Worm (Caenorhabditis elegans): ENCODE data around the gene cng-1.

Gene cng-1

ce11 chrV:15011560-15011959 lies 19.7 kb downstream of the cng-1 start, which contains the start of gene nmr-2:
Gene nmr-2, minus strand, starts transcription at chrV:15011660.
- TF ChIP-seq nhr-84 (tag; optimal IDR thresholded peaks at IDR 0.05) = no peak

- TF ChIP-seq skn-1 (tag; optimal IDR thresholded peaks at IDR 0.05) = no peak
These were observed 26.5 kb downstream of the cng-1 start, which contains the start of gene hrde-2 for ce11 chrV:15004800-15005199. Gene hrde-2, plus strand, starts transcription at chrV:15005100.

DNA sequence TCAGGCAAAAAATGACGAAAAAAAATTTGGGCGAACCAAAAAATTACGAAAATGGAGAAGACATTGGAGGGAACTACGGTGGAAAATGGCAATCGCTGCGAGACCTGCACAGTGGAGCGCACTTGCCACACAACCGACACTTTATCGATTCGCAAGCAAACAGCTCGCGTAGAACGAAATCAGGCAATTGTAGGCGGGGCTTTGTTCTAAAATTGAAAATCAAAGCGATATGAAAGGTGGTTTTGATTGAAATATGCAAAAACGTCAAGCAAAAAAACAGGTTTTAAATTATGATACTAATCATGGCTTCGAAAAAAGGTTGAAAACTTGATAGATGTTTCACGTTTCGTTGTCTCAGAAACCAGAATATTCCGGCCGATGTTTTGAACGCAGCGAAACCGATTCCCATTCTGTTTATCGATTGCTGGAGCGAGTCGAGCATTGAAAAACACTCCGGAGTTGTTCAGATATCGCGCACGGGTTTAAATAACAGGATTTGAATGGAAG lies 29.0 kb downstream of the cng-1 start, which contains the start of the genes fib-1 and mut-15:
Gene fib-1 (minus strand): TSS at position 40 of the 507 bp plus-strand sequence.
Gene mut-15 (plus strand): TSS at position 360 of the 507 bp plus-strand sequence.
- TF ChIP-seq mdl-1 (tag; optimal IDR thresholded peaks at IDR 0.05) = peak in 1 of 2 experiments; percentile 81
- TF ChIP-seq nhr-237 (tag; optimal IDR thresholded peaks at IDR 0.05) = peak; percentile 53
- TF ChIP-seq sptf-1 (tag; optimal IDR thresholded peaks at IDR 0.05) = no peak
- TF ChIP-seq unc-98 (GFP tag; IDR thresholded peaks at IDR 0.05) = peak; percentile 70
- TF ChIP-seq F16B12.6 (tag; optimal IDR thresholded peaks at IDR 0.05) = peak; percentile 57
- TF ChIP-seq nhr-19 (GFP tag; conservative IDR thresholded peaks at IDR 0.05) = peak; percentile 92
- peak; percentile 6 for TF ChIP-seq ama-1 (optimal IDR thresholded peaks at IDR 0.05)
- no peak for TF ChIP-seq C34B4.2 (tag; optimal IDR thresholded peaks at IDR 0.05)
- no peak for TF ChIP-seq hlh-4 (tag; optimal IDR thresholded peaks at IDR 0.05)
- TF ChIP-seq dpl-1 (GFP tag; optimal IDR thresholded peaks at IDR 0.05) = peak; percentile 85 to 87 (median 85)
- peak in 4 of 6 experiments; percentile 45 to 85 (median 66) for TF ChIP-seq elt-3 (tag; optimal IDR thresholded peaks at IDR 0.05)
- TF ChIP-seq nhr-28 (tag; optimal IDR thresholded peaks at IDR 0.05) = no peak
- TF ChIP-seq pqm-1 (tag; optimal IDR thresholded peaks at IDR 0.05) = no peak
- peak; percentile 71 for TF ChIP-seq pag-3 (tag; optimal IDR thresholded peaks at IDR 0.05; ENCODE audit: borderline replicate concordance, insufficient read depth)
- peak; percentile 96 for TF ChIP-seq nhr-85 (tag)
- no peak for TF ChIP-seq unc-30 (tag; optimal IDR thresholded peaks at IDR 0.05)
- TF ChIP-seq unc-86 (tag; optimal IDR thresholded peaks at IDR 0.05) = peak; percentile 88
- TF ChIP-seq swsn-7 (tag; optimal IDR thresholded peaks at IDR 0.05) = peak; percentile 95
- TF ChIP-seq aly-2 (tag; optimal IDR thresholded peaks at IDR 0.05) = peak; percentile 33
- peak; percentile 90 for TF ChIP-seq C04F5.9 (tag; optimal IDR thresholded peaks at IDR 0.05)
- TF ChIP-seq jun-1 (tag; optimal IDR thresholded peaks at IDR 0.05) = peak; percentile 87
- TF ChIP-seq nhr-20 (tag; optimal IDR thresholded peaks at IDR 0.05) = peak; percentile 96
- TF ChIP-seq unc-62 (GFP tag; optimal IDR thresholded peaks at IDR 0.05) = no peak
- TF ChIP-seq ceh-90 (tag; optimal IDR thresholded peaks at IDR 0.05) = peak; percentile 74
- peak; percentile 94 for TF ChIP-seq nhr-90 (tag; optimal IDR thresholded peaks at IDR 0.05; ENCODE audit: poor library complexity)
- TF ChIP-seq fkh-8 (tag; optimal IDR thresholded peaks at IDR 0.05) = peak; percentile 98
- TF ChIP-seq sox-4 (tag; optimal IDR thresholded peaks at IDR 0.05) = peak; percentile 87
- peak; percentile 90 for TF ChIP-seq skn-1 (tag; optimal IDR thresholded peaks at IDR 0.05)
- TF ChIP-seq nhr-71 (tag; optimal IDR thresholded peaks at IDR 0.05) = peak; percentile 96
- peak; percentile 86 for TF ChIP-seq lir-3 (tag; optimal IDR thresholded peaks at IDR 0.05; ENCODE audit: poor library complexity)
- peak; percentile 90 to 92 for TF ChIP-seq lin-35 (GFP tag; optimal IDR thresholded peaks at IDR 0.05)
- peak; percentile 72 for TF ChIP-seq ztf-4 (tag; optimal IDR thresholded peaks at IDR 0.05)
- no peak for TF ChIP-seq tlp-1 (tag; optimal IDR thresholded peaks at IDR 0.05)
- peak; percentile 40 for TF ChIP-seq Y116A8C.19 (tag; optimal IDR thresholded peaks at IDR 0.05; ENCODE audit: borderline replicate concordance)
- TF ChIP-seq grh-1 (GFP tag; IDR thresholded peaks at IDR 0.05) = peak; percentile 79
- TF ChIP-seq unc-130 (tag; optimal IDR thresholded peaks at IDR 0.05) = peak; percentile 90
- peak; percentile 97 for TF ChIP-seq rnt-1 (tag; optimal IDR thresholded peaks at IDR 0.05)
- TF ChIP-seq zip-4 (GFP tag; optimal IDR thresholded peaks at IDR 0.05) = peak; percentile 67
- peak in 1 of 2 experiments; percentile 92 for TF ChIP-seq ztf-11 (tag; optimal IDR thresholded peaks at IDR 0.05)
- TF ChIP-seq lin-13 (GFP tag; optimal IDR thresholded peaks at IDR 0.05) = peak; percentile 88
- peak; percentile 96 for TF ChIP-seq isw-1 (GFP tag; IDR thresholded peaks at IDR 0.05)
- TF ChIP-seq nhr-84 (tag; optimal IDR thresholded peaks at IDR 0.05) = no peak
- peak; percentile 73 for TF ChIP-seq blmp-1 (tag; optimal IDR thresholded peaks at IDR 0.05)
- peak; percentile 77 for TF ChIP-seq ceh-88 (GFP tag; IDR thresholded peaks at IDR 0.05)
- TF ChIP-seq efl-1 (optimal IDR thresholded peaks at IDR 0.05) = peak; percentile 91 to 95
- peak; percentile 84 to 98 for TF ChIP-seq efl-1 (GFP tag; optimal IDR thresholded peaks at IDR 0.05 in 1 of 2)
- TF ChIP-seq vab-15 (tag; optimal IDR thresholded peaks at IDR 0.05) = peak; percentile 92
- TF ChIP-seq mab-9 (GFP tag; IDR thresholded peaks at IDR 0.05) = peak; percentile 82
